Fruit fly (Drosophila melanogaster): ENCODE data around the gene CG32069.
A peak's percentile ranks its signal among the peaks of the same experiment; 100 is the strongest.

CG32069 gene

DNA sequence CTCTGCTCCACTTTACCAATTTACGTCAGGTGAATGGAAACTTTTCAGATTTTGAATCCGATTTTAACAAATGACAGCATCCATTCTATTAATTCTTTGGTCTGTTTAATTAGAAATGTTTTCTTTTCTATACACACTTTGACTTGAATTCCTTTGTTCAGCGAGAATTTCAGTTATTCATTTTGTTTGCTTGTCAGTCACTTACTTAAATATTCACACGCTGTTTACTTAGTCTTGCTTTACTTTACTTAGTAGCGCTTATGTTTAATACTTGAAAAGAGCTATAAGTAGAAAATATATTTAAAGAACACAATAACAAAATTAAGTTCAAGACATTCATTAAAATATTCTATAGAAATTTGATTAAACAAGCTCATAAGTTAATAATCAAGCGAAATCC lies 45.0 kb upstream of the CG32069 start, which contains the start of gene CG32073 (continued):
- no peak for TF ChIP-seq trh (GFP tag; optimal IDR thresholded peaks at IDR 0.05)
- no peak for TF ChIP-seq CG2889 (GFP tag; IDR thresholded peaks at IDR 0.05)
- no peak for TF ChIP-seq TFAM (GFP tag; optimal IDR thresholded peaks at IDR 0.05)
- TF ChIP-seq grau (tag; optimal IDR thresholded peaks at IDR 0.05), result no peak
- no peak for TF ChIP-seq CG1529 (GFP tag; optimal IDR thresholded peaks at IDR 0.05)
- no peak for TF ChIP-seq Nf-YA (GFP tag; IDR thresholded peaks at IDR 0.05)
- peak; percentile 33 for TF ChIP-seq CG10979 (tag; optimal IDR thresholded peaks at IDR 0.05)
- TF ChIP-seq NC2β (GFP tag; optimal IDR thresholded peaks at IDR 0.05), result no peak
- TF ChIP-seq MBD-R2 (GFP tag; IDR thresholded peaks at IDR 0.05), result no peak
- TF ChIP-seq CG3847 (GFP tag; IDR thresholded peaks at IDR 0.05), result no peak
- TF ChIP-seq CG12219 (GFP tag; optimal IDR thresholded peaks at IDR 0.05), result no peak
- no peak for TF ChIP-seq Stat92E (GFP tag; optimal IDR thresholded peaks at IDR 0.05)
- TF ChIP-seq D19B (GFP tag; optimal IDR thresholded peaks at IDR 0.05), result no peak
- TF ChIP-seq hb (GFP tag; IDR thresholded peaks at IDR 0.05; ENCODE audit: partially characterized antibody), result no peak
- TF ChIP-seq cad (GFP tag; optimal IDR thresholded peaks at IDR 0.05), result no peak
- TF ChIP-seq gce (GFP tag; IDR thresholded peaks at IDR 0.05), result no peak
- no peak for TF ChIP-seq scrt (GFP tag; optimal IDR thresholded peaks at IDR 0.05)
- no peak for TF ChIP-seq sim (GFP tag; IDR thresholded peaks at IDR 0.05)
- TF ChIP-seq cato (GFP tag; optimal IDR thresholded peaks at IDR 0.05; ENCODE audit: borderline replicate concordance), result no peak
- TF ChIP-seq knrl (GFP tag; IDR thresholded peaks at IDR 0.05; ENCODE audit: partially characterized antibody), result no peak
- no peak for TF ChIP-seq H2.0 (GFP tag; IDR thresholded peaks at IDR 0.05)
- TF ChIP-seq gem (tag; optimal IDR thresholded peaks at IDR 0.05), result no peak
- TF ChIP-seq chinmo (GFP tag; IDR thresholded peaks at IDR 0.05; ENCODE audit: partially characterized antibody), result no peak
- no peak for TF ChIP-seq bsh (GFP tag; optimal IDR thresholded peaks at IDR 0.05)
- peak; percentile 56 for TF ChIP-seq Fer1 (GFP tag; optimal IDR thresholded peaks at IDR 0.05)
- TF ChIP-seq CG6272 (GFP tag; IDR thresholded peaks at IDR 0.05), result no peak
- peak; percentile 25 for TF ChIP-seq CG10267 (tag; optimal IDR thresholded peaks at IDR 0.05)
- TF ChIP-seq dan (GFP tag; IDR thresholded peaks at IDR 0.05), result no peak
- no peak for TF ChIP-seq CG6175 (GFP tag; IDR thresholded peaks at IDR 0.05)
- peak; percentile 40; the same call in 1 of the 2 replicates for TF ChIP-seq sob (GFP tag; IDR thresholded peaks at IDR 0.05)
- TF ChIP-seq gcm2 (GFP tag; optimal IDR thresholded peaks at IDR 0.05), result no peak
- TF ChIP-seq prd (optimal IDR thresholded peaks at IDR 0.05), result no peak
- no peak for TF ChIP-seq prd (GFP tag; IDR thresholded peaks at IDR 0.05)
- TF ChIP-seq CkIIα-i1 (GFP tag; IDR thresholded peaks at IDR 0.05), result no peak
- no peak for TF ChIP-seq lbe (GFP tag; optimal IDR thresholded peaks at IDR 0.05)
- no peak for TF ChIP-seq bcd (GFP tag; optimal IDR thresholded peaks at IDR 0.05)
- TF ChIP-seq br (optimal IDR thresholded peaks at IDR 0.05), result no peak
- TF ChIP-seq mam (GFP tag; optimal IDR thresholded peaks at IDR 0.05), result no peak
- no peak for TF ChIP-seq CG17385 (GFP tag; optimal IDR thresholded peaks at IDR 0.05)
- TF ChIP-seq CG12071 (GFP tag; optimal IDR thresholded peaks at IDR 0.05), result peak; percentile 75
- no peak for TF ChIP-seq GATAe (GFP tag; conservative IDR thresholded peaks at IDR 0.05)
- TF ChIP-seq Dbx (GFP tag; IDR thresholded peaks at IDR 0.05), result peak; percentile 25; the same call in 1 of the 3 replicates
- no peak for TF ChIP-seq nmo (GFP tag; optimal IDR thresholded peaks at IDR 0.05)
- no peak for TF ChIP-seq CG13424 (tag; optimal IDR thresholded peaks at IDR 0.05)
- TF ChIP-seq Sry-δ (GFP tag; optimal IDR thresholded peaks at IDR 0.05), result peak; percentile 29
- no peak for TF ChIP-seq BEAF-32 (GFP tag; optimal IDR thresholded peaks at IDR 0.05)
- no peak for TF ChIP-seq NfI (GFP tag; optimal IDR thresholded peaks at IDR 0.05)
- TF ChIP-seq CG18011 (GFP tag; optimal IDR thresholded peaks at IDR 0.05), result no peak
- TF ChIP-seq Atf3 (GFP tag; optimal IDR thresholded peaks at IDR 0.05), result no peak
- no peak for TF ChIP-seq CG17912 (GFP tag; optimal IDR thresholded peaks at IDR 0.05)
- TF ChIP-seq NK7.1 (GFP tag; optimal IDR thresholded peaks at IDR 0.05), result no peak
- TF ChIP-seq Mad (GFP tag; optimal IDR thresholded peaks at IDR 0.05), result no peak
